Worm (Caenorhabditis elegans) whole organism, L4 larva: ENCODE data around the gene idpp-9.

Experiments used
- F49E8.2 ChIP-seq: sonication (generic microtip); optimal IDR thresholded peaks from 2 replicates; lab custom pipeline; 2016; ENCODE audit warnings: missing compliant biosample characterization, mild to moderate bottlenecking, missing genetic modification characterization, borderline replicate concordance
- ceh-44 ChIP-seq: fragments of 200-800 bp; sonication (Bioruptor generic); IDR thresholded peaks from 2 replicates; pipeline ENCODE4 v1.3.6; 2022; ENCODE audit warnings: missing genetic modification reagents, missing genetic modification characterization, missing compliant biosample characterization
- ceh-82 ChIP-seq: sonication (generic microtip); optimal IDR thresholded peaks from 2 replicates; lab custom pipeline; 2017; ENCODE audit warnings: missing biosample characterization, missing genetic modification characterization
- daf-12 ChIP-seq: fragments of 150-350 bp; optimal IDR thresholded peaks from 2 replicates; lab custom pipeline; 2014; ENCODE audit warnings: missing biosample characterization, missing genetic modification reagents, missing genetic modification characterization
- dve-1 ChIP-seq: sonication (generic microtip); optimal IDR thresholded peaks from 2 replicates; lab custom pipeline; 2017; ENCODE audit warnings: antibody characterized with exemption, mild to moderate bottlenecking, missing genetic modification characterization, missing compliant biosample characterization; ENCODE audit not compliant: insufficient read depth
- lin-29 ChIP-seq: fragments of 200-800 bp; sonication (Bioruptor generic); IDR thresholded peaks from 2 replicates; pipeline ENCODE4 v1.3.6; 2022; ENCODE audit warnings: missing genetic modification reagents, missing genetic modification characterization, missing compliant biosample characterization
- nhr-25 ChIP-seq: sonication (generic microtip); optimal IDR thresholded peaks from 2 replicates; lab custom pipeline; 2017; ENCODE audit warnings: missing genetic modification characterization, mild to moderate bottlenecking, missing compliant biosample characterization, antibody characterized with exemption, moderate library complexity, borderline replicate concordance; ENCODE audit not compliant: insufficient read depth
- nhr-76 ChIP-seq: fragments of 150-350 bp; optimal IDR thresholded peaks from 2 replicates; lab custom pipeline; 2014; ENCODE audit warnings: missing biosample characterization, missing genetic modification characterization
- pha-4 ChIP-seq, 2 experiments: fragments of 150-350 bp in 1 of 2; fragments of 200-800 bp in 1 of 2; sonication (Bioruptor generic) in 1 of 2; IDR thresholded peaks in 1 of 2; optimal IDR thresholded peaks in 1 of 2; 2 replicates each; pipeline versions ENCODE4 v1.3.6 to Lab custom; 2014 to 2022; ENCODE audit warnings: missing genetic modification characterization in 2 of 2, missing genetic modification reagents in 2 of 2, missing biosample characterization in 1 of 2, missing compliant biosample characterization in 1 of 2
- pqm-1 ChIP-seq: sonication (generic microtip); optimal IDR thresholded peaks from 2 replicates; lab custom pipeline; 2017; ENCODE audit warnings: missing biosample characterization, missing genetic modification characterization
- unc-130 ChIP-seq: sonication (generic microtip); optimal IDR thresholded peaks from 2 replicates; lab custom pipeline; 2016; ENCODE audit warnings: missing genetic modification reagents, missing genetic modification characterization, missing compliant biosample characterization
- unc-39 ChIP-seq: sonication (generic microtip); optimal IDR thresholded peaks from 2 replicates; lab custom pipeline; 2017; ENCODE audit warnings: missing biosample characterization, missing genetic modification characterization
- unc-62 ChIP-seq, 3 experiments: fragments of 150-350 bp in 1 of 3; sonication (generic microtip); optimal IDR thresholded peaks in 2 of 3; peaks in 1 of 3; 1 replicate in 1 of 3; 2 replicates in 2 of 3; lab custom pipeline; 2014 to 2017; ENCODE audit warnings: missing biosample characterization in 3 of 3, missing genetic modification characterization in 3 of 3, missing genetic modification reagents in 3 of 3, missing genotype in 1 of 3
- zag-1 ChIP-seq: fragments of 150-350 bp; optimal IDR thresholded peaks from 2 replicates; lab custom pipeline; 2014; ENCODE audit warnings: missing biosample characterization, missing genetic modification characterization

- TF ChIP-seq pha-4 (GFP tag; IDR thresholded peaks at IDR 0.05; lab: Robert Waterston, UW): no peak
- TF ChIP-seq pha-4 (tag; optimal IDR thresholded peaks at IDR 0.05; lab: Kevin White, UChicago): no peak
- TF ChIP-seq nhr-25 (tag; lab: Kevin White, UChicago): no peak
- no peak for TF ChIP-seq unc-39
- no peak for TF ChIP-seq pqm-1 (tag; lab: Kevin White, UChicago)
- TF ChIP-seq daf-12 (tag; lab: Kevin White, UChicago): no peak
- TF ChIP-seq F49E8.2 (tag; lab: Kevin White, UChicago): no peak
- no peak for TF ChIP-seq ceh-44 (GFP tag; lab: Robert Waterston, UW)
- no peak for TF ChIP-seq nhr-76 (tag; lab: Kevin White, UChicago)
- TF ChIP-seq unc-62 (GFP tag; optimal IDR thresholded peaks at IDR 0.05 in 1 of 2; lab: Kevin White, UChicago): no peak
- TF ChIP-seq unc-62 (tag; optimal IDR thresholded peaks at IDR 0.05; lab: Kevin White, UChicago): no peak
- no peak for TF ChIP-seq unc-130
- no peak for TF ChIP-seq zag-1 (tag; lab: Kevin White, UChicago)
- no peak for TF ChIP-seq dve-1 (tag; lab: Kevin White, UChicago)
- no peak for TF ChIP-seq ceh-82
- no peak for TF ChIP-seq lin-29 (GFP tag; lab: Robert Waterston, UW)
Observed at ce11 chrX:3914273-3914672, 1.4 kb downstream of the idpp-9 start.
